Fruit fly (Drosophila melanogaster): ENCODE data around the gene CG46435.

Gene CG46435

dm6 chr3L:19552136-19552773, 7.3 kb downstream of the CG46435 start, which contains the start of the genes Ltn1 and CG9300:
Ltn1 (minus strand) TSS chr3L:19552290.
CG9300 (plus strand) TSS chr3L:19552420.
- TF ChIP-seq CG10431 (GFP tag; optimal IDR thresholded peaks at IDR 0.05) = peak; percentile 29
- no peak for TF ChIP-seq CG18262 (tag; optimal IDR thresholded peaks at IDR 0.05)
- peak; percentile 14 for TF ChIP-seq CG2116 (GFP tag; optimal IDR thresholded peaks at IDR 0.05)
- TF ChIP-seq CG42726 (GFP tag; IDR thresholded peaks at IDR 0.05; ENCODE audit: partially characterized antibody) = peak; percentile 51; the same call in 1 of the 2 replicates
- no peak for TF ChIP-seq CG12744 (GFP tag; optimal IDR thresholded peaks at IDR 0.05)
- peak; percentile 25; the same call in 1 of the 2 replicates for TF ChIP-seq slbo (GFP tag; IDR thresholded peaks at IDR 0.05)
- peak; percentile 72 for TF ChIP-seq cad (GFP tag; optimal IDR thresholded peaks at IDR 0.05)
- peak; percentile 10 for TF ChIP-seq CG3838 (GFP tag; optimal IDR thresholded peaks at IDR 0.05)
- peak; percentile 11 for TF ChIP-seq CG12236 (GFP tag; optimal IDR thresholded peaks at IDR 0.05)
- peak; percentile 43; the same call in 1 of the 3 replicates for TF ChIP-seq HLH4C (GFP tag; IDR thresholded peaks at IDR 0.05; ENCODE audit: partially characterized antibody)
- TF ChIP-seq Antp (GFP tag; optimal IDR thresholded peaks at IDR 0.05) = peak; percentile 23
- TF ChIP-seq CG13287 (GFP tag; IDR thresholded peaks at IDR 0.05; ENCODE audit: partially characterized antibody) = peak; percentile 70
- TF ChIP-seq CG4424 (GFP tag; optimal IDR thresholded peaks at IDR 0.05) = peak; percentile 4
- peak; percentile 54 for TF ChIP-seq NC2β (GFP tag; optimal IDR thresholded peaks at IDR 0.05)
- no peak for TF ChIP-seq yki (optimal IDR thresholded peaks at IDR 0.05)
- TF ChIP-seq p53 (GFP tag; optimal IDR thresholded peaks at IDR 0.05) = peak; percentile 44
- no peak for TF ChIP-seq Gsc (GFP tag; IDR thresholded peaks at IDR 0.05)
- peak; percentile 93 for TF ChIP-seq Max (GFP tag; optimal IDR thresholded peaks at IDR 0.05)
- TF ChIP-seq CG15514 (GFP tag; optimal IDR thresholded peaks at IDR 0.05) = peak; percentile 74
- peak; percentile 40 for TF ChIP-seq Dad (GFP tag; optimal IDR thresholded peaks at IDR 0.05)
- TF ChIP-seq so (GFP tag; IDR thresholded peaks at IDR 0.05) = 0 out of 3 replicates have a peak, but pooled peaks have one; percentile 44
- TF ChIP-seq CG13296 (GFP tag; optimal IDR thresholded peaks at IDR 0.05) = no peak
- TF ChIP-seq Dref (GFP tag; IDR thresholded peaks at IDR 0.05) = peak; percentile 65
- peak; percentile 35 for TF ChIP-seq D (optimal IDR thresholded peaks at IDR 0.05)
- no peak for TF ChIP-seq D (GFP tag; optimal IDR thresholded peaks at IDR 0.05)
- TF ChIP-seq cwo (GFP tag; optimal IDR thresholded peaks at IDR 0.05) = peak; percentile 98
- peak; percentile 61 for TF ChIP-seq Sry-δ (GFP tag; optimal IDR thresholded peaks at IDR 0.05)
- peak; percentile 63; the same call in 1 of the 2 replicates for TF ChIP-seq CG32532 (GFP tag; IDR thresholded peaks at IDR 0.05)
- TF ChIP-seq lov (optimal IDR thresholded peaks at IDR 0.05) = no peak
- TF ChIP-seq lov (GFP tag; IDR thresholded peaks at IDR 0.05) = 0 out of 3 replicates have a peak, but pooled peaks have one; percentile 27
- TF ChIP-seq her (GFP tag; optimal IDR thresholded peaks at IDR 0.05) = peak; percentile 28
- TF ChIP-seq psq (GFP tag; optimal IDR thresholded peaks at IDR 0.05) = peak; percentile 14
- TF ChIP-seq E2f1 (GFP tag; IDR thresholded peaks at IDR 0.05) = peak; percentile 45; the same call in 1 of the 2 replicates
- peak; percentile 83 for TF ChIP-seq Sin3A (optimal IDR thresholded peaks at IDR 0.05)
- TF ChIP-seq usp (GFP tag; optimal IDR thresholded peaks at IDR 0.05) = no peak
- peak; percentile 64 for TF ChIP-seq CHES-1-like (GFP tag; optimal IDR thresholded peaks at IDR 0.05)
- TF ChIP-seq Neu2 (GFP tag; optimal IDR thresholded peaks at IDR 0.05; ENCODE audit: borderline replicate concordance) = no peak
- TF ChIP-seq NC2α (GFP tag; optimal IDR thresholded peaks at IDR 0.05) = peak; percentile 10
- TF ChIP-seq CG17385 (GFP tag; optimal IDR thresholded peaks at IDR 0.05) = peak; percentile 100
- TF ChIP-seq CG4617 (GFP tag; optimal IDR thresholded peaks at IDR 0.05; ENCODE audit: borderline replicate concordance) = peak; percentile 93
- TF ChIP-seq seq (GFP tag; IDR thresholded peaks at IDR 0.05) = no peak; the same call in 1 of the 2 replicates
- TF ChIP-seq CG12155 (GFP tag; optimal IDR thresholded peaks at IDR 0.05) = peak; percentile 6
- TF ChIP-seq CG13624 (GFP tag; optimal IDR thresholded peaks at IDR 0.05) = peak; percentile 77
- TF ChIP-seq CG3163 (GFP tag; optimal IDR thresholded peaks at IDR 0.05) = peak; percentile 18
- peak; percentile 47 for TF ChIP-seq CG17829 (tag; optimal IDR thresholded peaks at IDR 0.05)
- no peak for TF ChIP-seq CG9727 (GFP tag; optimal IDR thresholded peaks at IDR 0.05)
- TF ChIP-seq CG31365 (tag; optimal IDR thresholded peaks at IDR 0.05) = peak; percentile 8
- TF ChIP-seq CG2712 (tag; optimal IDR thresholded peaks at IDR 0.05) = no peak
- peak; percentile 41 for TF ChIP-seq CrebB (tag; optimal IDR thresholded peaks at IDR 0.05)
- TF ChIP-seq Jarid2 (GFP tag; optimal IDR thresholded peaks at IDR 0.05) = peak; percentile 49
- TF ChIP-seq shn (GFP tag; optimal IDR thresholded peaks at IDR 0.05) = peak; percentile 30

All from whole organism, embryonic.